Fruit fly (Drosophila melanogaster): ENCODE measurements around the gene CG31269.

The CG31269 gene

DNA sequence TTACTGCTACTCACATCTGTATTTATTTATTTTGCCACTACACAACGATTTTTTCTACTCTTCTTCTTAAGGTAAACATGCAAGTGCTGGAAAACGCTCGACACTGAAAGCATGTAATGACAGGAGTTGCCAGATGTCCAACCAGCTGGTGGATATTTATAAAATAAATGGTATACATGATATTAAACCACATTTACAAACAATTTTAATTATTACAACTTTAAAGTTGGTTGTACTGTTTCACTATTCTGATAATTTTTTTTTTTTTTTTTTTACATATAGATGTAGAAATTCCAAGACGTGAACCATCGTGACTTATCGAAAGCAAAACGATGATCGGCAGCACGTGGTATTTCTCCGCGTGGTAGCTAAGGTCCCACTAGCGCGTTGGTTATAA is 47.1 kb upstream of the CG31269 start, which contains the start of the genes Keap1 and kuk (continued):
- TF ChIP-seq CG12236 (GFP tag; optimal IDR thresholded peaks at IDR 0.05) (no peak), B-H2 (GFP tag; optimal IDR thresholded peaks at IDR 0.05) (peak; percentile 61), Dref (GFP tag; IDR thresholded peaks at IDR 0.05) (peak; percentile 62), emc (GFP tag; optimal IDR thresholded peaks at IDR 0.05) (peak; percentile 62), lbe (GFP tag; optimal IDR thresholded peaks at IDR 0.05) (peak; percentile 62), CG12104 (GFP tag; optimal IDR thresholded peaks at IDR 0.05) (peak; percentile 51), Xbp1 (GFP tag; optimal IDR thresholded peaks at IDR 0.05) (peak; percentile 71), Optix (GFP tag; IDR thresholded peaks at IDR 0.05) (no peak), Chrac-16 (GFP tag; optimal IDR thresholded peaks at IDR 0.05) (peak; percentile 55), CG5245 (GFP tag; optimal IDR thresholded peaks at IDR 0.05) (peak; percentile 21), CG34422 (GFP tag; IDR thresholded peaks at IDR 0.05) (peak; percentile 37; the same call in 2 of the 3 replicates), gsb-n (tag; optimal IDR thresholded peaks at IDR 0.05) (peak; percentile 56), B-H1 (GFP tag; IDR thresholded peaks at IDR 0.05) (peak; percentile 13; the same call in 1 of the 3 replicates), bbx (GFP tag; IDR thresholded peaks at IDR 0.05; ENCODE audit: partially characterized antibody) (peak; percentile 77), CG1529 (GFP tag; optimal IDR thresholded peaks at IDR 0.05) (no peak), cg (GFP tag; optimal IDR thresholded peaks at IDR 0.05) (no peak), CG7839 (tag; optimal IDR thresholded peaks at IDR 0.05) (peak; percentile 13), crp (GFP tag; optimal IDR thresholded peaks at IDR 0.05) (peak; percentile 5 to 81), CG2199 (GFP tag; IDR thresholded peaks at IDR 0.05) (no peak), mam (GFP tag; optimal IDR thresholded peaks at IDR 0.05) (peak; percentile 76), prd (optimal IDR thresholded peaks at IDR 0.05) (no peak), prd (GFP tag; IDR thresholded peaks at IDR 0.05) (peak; percentile 51; the same call in 1 of the 3 replicates), CG6765 (GFP tag; optimal IDR thresholded peaks at IDR 0.05) (peak; percentile 35), ERR (GFP tag; optimal IDR thresholded peaks at IDR 0.05) (peak; percentile 12), CG11247 (GFP tag; IDR thresholded peaks at IDR 0.05) (peak; percentile 61), maf-S (GFP tag; optimal IDR thresholded peaks at IDR 0.05) (peak; percentile 71), Asciz (GFP tag; optimal IDR thresholded peaks at IDR 0.05) (peak; percentile 48), Dad (GFP tag; optimal IDR thresholded peaks at IDR 0.05) (peak; percentile 43), BtbVII (GFP tag; optimal IDR thresholded peaks at IDR 0.05) (peak; percentile 22), CG17359 (tag; optimal IDR thresholded peaks at IDR 0.05) (peak; percentile 99), tin (GFP tag; optimal IDR thresholded peaks at IDR 0.05) (peak; percentile 26), CG2120 (GFP tag; optimal IDR thresholded peaks at IDR 0.05) (peak; percentile 81), Xrp1 (GFP tag; IDR thresholded peaks at IDR 0.05) (peak; percentile 49), Ets65A (GFP tag) (peak; percentile 96), chinmo (GFP tag; IDR thresholded peaks at IDR 0.05; ENCODE audit: partially characterized antibody) (no peak), lmd (GFP tag; IDR thresholded peaks at IDR 0.05) (peak; percentile 46; the same call in 1 of the 2 replicates), CG7357 (GFP tag; IDR thresholded peaks at IDR 0.05) (no peak), CG11696 (GFP tag; IDR thresholded peaks at IDR 0.05) (no peak), seq (GFP tag; IDR thresholded peaks at IDR 0.05) (0 out of 2 replicates have a peak, but pooled peaks have one; percentile 0), CG10462 (GFP tag; optimal IDR thresholded peaks at IDR 0.05) (peak; percentile 69), CG16815 (GFP tag; optimal IDR thresholded peaks at IDR 0.05) (peak; percentile 16), CTCF (GFP tag; optimal IDR thresholded peaks at IDR 0.05) (peak; percentile 51), ftz-f1 (GFP tag; optimal IDR thresholded peaks at IDR 0.05) (no peak), CG14441 (GFP tag; IDR thresholded peaks at IDR 0.05) (peak; percentile 57; the same call in 1 of the 2 replicates), E2f1 (GFP tag; IDR thresholded peaks at IDR 0.05) (no peak), so (GFP tag; IDR thresholded peaks at IDR 0.05) (peak; percentile 44; the same call in 1 of the 3 replicates), Hsf (GFP tag; optimal IDR thresholded peaks at IDR 0.05) (peak; percentile 74), Rx (GFP tag; IDR thresholded peaks at IDR 0.05) (peak; percentile 5; the same call in 1 of the 2 replicates), dm (GFP tag; optimal IDR thresholded peaks at IDR 0.05) (peak; percentile 86), CG17385 (GFP tag; optimal IDR thresholded peaks at IDR 0.05) (peak; percentile 99), zf30C (GFP tag; optimal IDR thresholded peaks at IDR 0.05) (no peak), CG8359 (GFP tag; optimal IDR thresholded peaks at IDR 0.05; ENCODE audit: borderline replicate concordance) (no peak), ap (GFP tag; IDR thresholded peaks at IDR 0.05) (peak; percentile 42; the same call in 1 of the 2 replicates)

All from whole organism, embryonic.